Worm (Caenorhabditis elegans): ENCODE measurements around the gene T05C12.4.
A peak's percentile ranks its signal among the peaks of the same experiment; 100 is the strongest.

Gene T05C12.4

ce11 chrII:8160916-8161315 is 19.3 kb downstream of the T05C12.4 start:
- no peak for TF ChIP-seq elt-2 (tag; optimal IDR thresholded peaks at IDR 0.05)
- no peak for TF ChIP-seq nhr-84 (tag; optimal IDR thresholded peaks at IDR 0.05)
- TF ChIP-seq vab-15 (tag; optimal IDR thresholded peaks at IDR 0.05), result no peak

DNA sequence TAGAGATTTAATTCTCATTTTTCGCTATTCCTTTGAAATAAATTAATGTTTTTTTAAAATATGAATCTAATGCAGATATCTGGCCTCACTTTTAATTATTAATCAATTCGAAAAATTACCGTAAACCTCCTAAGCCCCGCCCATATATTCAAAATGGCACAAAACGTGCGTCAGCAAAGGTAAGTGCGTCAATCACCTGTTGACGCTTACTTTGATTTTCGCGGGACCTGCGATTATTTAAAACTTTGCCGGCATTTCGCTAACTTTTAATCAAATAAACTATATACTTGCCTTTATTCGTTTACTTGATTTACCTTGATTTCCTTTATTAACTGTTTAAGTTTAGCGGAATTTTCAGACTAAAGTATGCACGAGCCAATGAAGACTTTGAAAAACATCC is 22.2 kb downstream of the T05C12.4 start, which contains the start of gene pch-2:
Gene pch-2, plus strand, starts transcription at position 359 of the 400 bp plus-strand sequence.
- TF ChIP-seq zag-1 (tag; optimal IDR thresholded peaks at IDR 0.05) (no peak), isw-1 (GFP tag; IDR thresholded peaks at IDR 0.05) (peak; percentile 29; the same call in 1 of the 2 replicates), F16B12.6 (tag; optimal IDR thresholded peaks at IDR 0.05) (peak; percentile 38), sup-37 (GFP tag; optimal IDR thresholded peaks at IDR 0.05) (no peak), ama-1 (optimal IDR thresholded peaks at IDR 0.05) (no peak), xbp-1 (tag; optimal IDR thresholded peaks at IDR 0.05) (peak; percentile 47), nhr-47 (tag; optimal IDR thresholded peaks at IDR 0.05) (peak; percentile 67), skn-1 (tag; optimal IDR thresholded peaks at IDR 0.05) (peak; percentile 32), fkh-4 (tag; optimal IDR thresholded peaks at IDR 0.05; ENCODE audit: borderline replicate concordance) (no peak), elt-3 (tag; optimal IDR thresholded peaks at IDR 0.05) (peak in 1 of 6 experiments; percentile 59), Y116A8C.19 (tag; optimal IDR thresholded peaks at IDR 0.05; ENCODE audit: borderline replicate concordance) (no peak), nhr-85 (tag) (peak; percentile 75), unc-130 (tag; optimal IDR thresholded peaks at IDR 0.05) (peak; percentile 3), blmp-1 (tag; optimal IDR thresholded peaks at IDR 0.05) (peak; percentile 60), dsc-1 (tag; optimal IDR thresholded peaks at IDR 0.05) (no peak), nhr-20 (tag; optimal IDR thresholded peaks at IDR 0.05) (peak; percentile 61), efl-1 (optimal IDR thresholded peaks at IDR 0.05) (peak; percentile 85 to 86), efl-1 (GFP tag; optimal IDR thresholded peaks at IDR 0.05 in 1 of 2) (peak; percentile 88 to 99), fkh-8 (tag; optimal IDR thresholded peaks at IDR 0.05) (peak; percentile 62), nhr-28 (tag; optimal IDR thresholded peaks at IDR 0.05) (no peak), nhr-19 (GFP tag; conservative IDR thresholded peaks at IDR 0.05) (peak; percentile 46), snu-23 (GFP tag; optimal IDR thresholded peaks at IDR 0.05) (peak; percentile 65), lin-15B (tag; optimal IDR thresholded peaks at IDR 0.05) (peak; percentile 62), ztf-11 (tag; optimal IDR thresholded peaks at IDR 0.05) (no peak), lin-14 (GFP tag; optimal IDR thresholded peaks at IDR 0.05) (peak; percentile 45), aha-1 (tag; optimal IDR thresholded peaks at IDR 0.05) (no peak), nhr-12 (tag; optimal IDR thresholded peaks at IDR 0.05) (no peak), unc-86 (tag; optimal IDR thresholded peaks at IDR 0.05) (no peak), hlh-17 (GFP tag; optimal IDR thresholded peaks at IDR 0.05; ENCODE audit: borderline replicate concordance) (no peak), lin-35 (GFP tag; optimal IDR thresholded peaks at IDR 0.05) (peak; percentile 78 to 93), nhr-71 (tag; optimal IDR thresholded peaks at IDR 0.05) (peak; percentile 70), swsn-7 (tag; optimal IDR thresholded peaks at IDR 0.05) (peak; percentile 48), nhr-90 (tag; optimal IDR thresholded peaks at IDR 0.05; ENCODE audit: poor library complexity) (peak; percentile 48), lsy-2 (tag; optimal IDR thresholded peaks at IDR 0.05) (peak; percentile 80 to 93), vab-15 (tag; optimal IDR thresholded peaks at IDR 0.05) (no peak), nhr-77 (tag; optimal IDR thresholded peaks at IDR 0.05) (peak; percentile 37), mep-1 (tag; optimal IDR thresholded peaks at IDR 0.05) (peak; percentile 61), rnt-1 (tag; optimal IDR thresholded peaks at IDR 0.05) (peak; percentile 66), lir-3 (tag; optimal IDR thresholded peaks at IDR 0.05; ENCODE audit: poor library complexity) (no peak), sptf-1 (tag; optimal IDR thresholded peaks at IDR 0.05) (no peak), C16A3.4 (tag; optimal IDR thresholded peaks at IDR 0.05) (peak; percentile 74), C04F5.9 (tag; optimal IDR thresholded peaks at IDR 0.05) (peak; percentile 64), dpl-1 (GFP tag; optimal IDR thresholded peaks at IDR 0.05) (peak; percentile 83 to 90 (median 89))

Data from whole organism, L1 larva.